Worm (Caenorhabditis elegans): ENCODE data around the gene test-1.

The test-1 gene

DNA sequence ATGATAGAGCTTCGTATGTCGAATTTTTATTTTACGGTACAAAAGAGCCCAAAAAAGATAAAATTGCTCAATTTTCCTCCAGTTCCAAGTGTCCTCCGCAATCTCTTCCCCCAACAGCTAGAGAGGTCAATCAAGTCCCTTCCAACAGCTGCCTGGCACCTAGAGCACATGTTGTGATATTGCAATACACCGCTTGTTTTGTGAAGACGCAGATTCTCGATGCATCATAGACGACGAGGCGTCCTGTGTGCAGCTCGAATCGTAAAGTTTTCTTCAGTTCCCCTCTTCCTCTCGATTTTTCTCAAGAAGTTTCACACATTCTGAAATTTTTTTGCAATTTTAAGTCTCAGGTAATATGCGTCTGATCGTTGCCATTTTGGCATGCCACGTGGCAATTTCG is at the start of gene test-1:
Gene test-1, plus strand, starts transcription at position 345 of the 400 bp plus-strand sequence.
- TF ChIP-seq nhr-129 (tag; optimal IDR thresholded peaks at IDR 0.05), result peak; percentile 35
- TF ChIP-seq zag-1 (tag; optimal IDR thresholded peaks at IDR 0.05), result no peak

DNA sequence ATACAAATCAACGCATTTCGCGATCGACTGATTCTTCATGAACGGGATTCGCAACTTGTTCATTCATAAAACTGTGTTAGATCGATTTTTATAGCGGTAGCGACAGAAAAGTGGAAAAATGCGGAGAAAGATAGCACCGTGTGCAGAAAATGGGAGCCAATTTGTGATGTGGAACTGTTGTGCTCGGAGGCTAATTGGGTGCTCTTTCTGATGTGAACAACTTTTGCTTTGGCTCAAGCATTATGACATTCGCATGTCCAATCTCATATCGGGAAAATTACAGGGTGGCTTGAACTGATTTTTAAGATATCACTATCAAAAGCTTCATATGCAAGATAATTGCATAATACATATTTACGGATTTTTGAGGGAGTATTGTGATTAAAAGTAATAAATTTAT is 37.0 kb upstream of the test-1 start, which contains the start of gene C23H5.11:
Gene C23H5.11, minus strand, starts transcription at position 101 of the 400 bp plus-strand sequence.
- no peak for TF ChIP-seq lin-39 (tag; optimal IDR thresholded peaks at IDR 0.05)
- no peak for TF ChIP-seq lsy-2 (tag; optimal IDR thresholded peaks at IDR 0.05)
- no peak for TF ChIP-seq fos-1 (tag; optimal IDR thresholded peaks at IDR 0.05)
- no peak for TF ChIP-seq mdl-1 (tag; optimal IDR thresholded peaks at IDR 0.05)
- no peak for TF ChIP-seq zag-1 (tag; optimal IDR thresholded peaks at IDR 0.05)
- no peak for TF ChIP-seq mab-5 (tag; optimal IDR thresholded peaks at IDR 0.05)
- no peak for TF ChIP-seq nhr-12 (tag; optimal IDR thresholded peaks at IDR 0.05)
- TF ChIP-seq nhr-25 (tag; optimal IDR thresholded peaks at IDR 0.05), result no peak
- TF ChIP-seq nhr-10 (tag; optimal IDR thresholded peaks at IDR 0.05), result no peak
- TF ChIP-seq sem-4 (tag; optimal IDR thresholded peaks at IDR 0.05), result no peak
- no peak for TF ChIP-seq ztf-1 (GFP tag; conservative IDR thresholded peaks at IDR 0.05)
- no peak for TF ChIP-seq nhr-6 (tag; optimal IDR thresholded peaks at IDR 0.05)
- no peak for TF ChIP-seq snpc-4 (tag; optimal IDR thresholded peaks at IDR 0.05)

DNA sequence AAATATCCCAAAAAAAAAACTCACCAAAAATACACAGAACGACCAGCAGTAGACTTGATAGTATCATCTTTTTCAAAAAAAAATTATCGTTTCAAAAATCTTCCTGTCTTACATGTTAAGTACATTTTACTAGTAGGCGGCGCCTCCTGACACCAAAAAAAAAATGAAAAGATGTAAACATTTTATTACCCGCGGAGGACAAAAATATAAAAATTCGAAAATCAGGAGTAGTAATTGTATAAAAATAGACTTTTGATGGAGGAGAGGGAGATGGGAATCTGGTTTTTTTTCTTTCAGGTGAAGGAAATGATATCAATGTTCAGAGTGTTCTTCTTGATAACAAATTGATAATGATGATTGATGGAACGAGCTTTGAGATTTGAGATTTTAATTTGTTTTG is 34.0 kb upstream of the test-1 start, which contains the start of gene C23H5.15:
Gene C23H5.15, minus strand, starts transcription at position 101 of the 400 bp plus-strand sequence.
- TF ChIP-seq alr-1 (tag; optimal IDR thresholded peaks at IDR 0.05) (no peak), lin-11 (tag; optimal IDR thresholded peaks at IDR 0.05) (no peak), mab-5 (tag; optimal IDR thresholded peaks at IDR 0.05) (no peak), nhr-12 (tag; optimal IDR thresholded peaks at IDR 0.05) (no peak), nhr-23 (tag; optimal IDR thresholded peaks at IDR 0.05) (no peak), zag-1 (tag; optimal IDR thresholded peaks at IDR 0.05) (no peak), nhr-11 (tag; optimal IDR thresholded peaks at IDR 0.05) (no peak), F13H6.1 (tag; optimal IDR thresholded peaks at IDR 0.05) (no peak), ZK546.5 (tag; optimal IDR thresholded peaks at IDR 0.05) (no peak), crh-2 (tag; optimal IDR thresholded peaks at IDR 0.05) (no peak), sem-4 (tag; optimal IDR thresholded peaks at IDR 0.05) (no peak), ztf-1 (GFP tag; conservative IDR thresholded peaks at IDR 0.05) (no peak), unc-55 (GFP tag; optimal IDR thresholded peaks at IDR 0.05) (no peak), nhr-10 (tag; optimal IDR thresholded peaks at IDR 0.05) (no peak), nhr-21 (tag; optimal IDR thresholded peaks at IDR 0.05) (no peak)

DNA sequence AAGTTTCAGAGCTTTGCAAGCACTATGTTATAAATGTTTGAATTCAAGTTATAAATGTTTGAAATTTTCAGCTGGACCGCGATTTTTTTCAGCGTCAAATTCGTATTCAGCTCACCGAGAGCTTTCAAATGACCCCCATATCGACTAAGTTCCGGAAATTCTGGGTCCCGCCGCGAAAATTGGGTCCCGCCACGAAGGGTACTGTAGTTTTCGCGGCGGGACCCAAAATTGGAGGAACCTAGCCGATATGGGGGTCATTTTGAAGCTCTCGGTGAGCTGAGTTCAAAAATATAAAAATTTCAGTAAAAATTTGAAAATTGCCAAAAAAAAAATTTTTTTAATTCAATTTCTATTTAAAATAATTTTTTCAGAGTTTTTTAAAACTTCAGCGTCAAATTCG is 30.0 kb upstream of the test-1 start:
- TF ChIP-seq skn-1 (tag; optimal IDR thresholded peaks at IDR 0.05) (no peak), mbf-1 (tag; optimal IDR thresholded peaks at IDR 0.05) (no peak), peb-1 (tag; optimal IDR thresholded peaks at IDR 0.05) (no peak), F13H6.1 (tag; optimal IDR thresholded peaks at IDR 0.05) (no peak), fos-1 (tag; optimal IDR thresholded peaks at IDR 0.05) (no peak), sma-3 (GFP tag; optimal IDR thresholded peaks at IDR 0.05) (no peak), sem-4 (tag; optimal IDR thresholded peaks at IDR 0.05) (no peak), ZK546.5 (tag; optimal IDR thresholded peaks at IDR 0.05) (no peak), snpc-4 (tag; optimal IDR thresholded peaks at IDR 0.05) (no peak), nhr-6 (tag; optimal IDR thresholded peaks at IDR 0.05) (no peak), lin-39 (tag; optimal IDR thresholded peaks at IDR 0.05) (no peak), unc-55 (GFP tag; optimal IDR thresholded peaks at IDR 0.05) (no peak), ceh-82 (tag; optimal IDR thresholded peaks at IDR 0.05) (no peak), ztf-4 (tag; optimal IDR thresholded peaks at IDR 0.05) (no peak), nhr-12 (tag; optimal IDR thresholded peaks at IDR 0.05) (no peak), blmp-1 (tag; optimal IDR thresholded peaks at IDR 0.05; ENCODE audit: insufficient read depth) (no peak), Y55F3AM.14 (GFP tag; optimal IDR thresholded peaks at IDR 0.05) (no peak), lin-11 (tag; optimal IDR thresholded peaks at IDR 0.05) (no peak)

DNA sequence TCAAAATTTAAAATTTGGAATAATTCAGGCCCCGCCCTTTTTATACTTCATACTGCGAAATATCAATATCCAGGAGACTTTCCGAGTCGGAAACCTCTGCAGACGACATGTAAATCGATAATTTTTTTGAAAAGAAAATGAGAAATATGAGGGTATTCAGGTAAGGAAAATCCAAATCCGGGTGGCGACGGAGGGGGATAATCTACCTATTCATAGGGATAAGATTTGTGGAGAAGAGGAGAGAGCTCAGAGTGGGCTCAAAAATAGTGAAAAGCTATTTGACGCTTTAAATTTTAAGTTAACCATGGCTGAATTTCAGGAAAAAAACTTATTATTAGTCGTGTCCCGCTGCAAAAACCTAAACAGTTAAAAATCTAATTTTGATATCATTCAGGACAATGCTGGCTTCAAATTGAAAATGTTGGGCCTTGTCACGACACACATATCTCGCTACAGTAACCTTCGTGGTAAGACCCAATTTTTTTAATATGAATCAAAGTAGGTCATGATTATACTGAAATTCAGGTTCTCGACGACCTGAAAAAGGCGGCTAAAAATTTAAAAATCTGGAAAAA is 25.4 kb upstream of the test-1 start, which contains the start of gene che-6:
Gene che-6, minus strand, starts transcription at position 109 of the 575 bp plus-strand sequence.
- no peak for TF ChIP-seq egl-27 (tag; optimal IDR thresholded peaks at IDR 0.05)
- no peak for TF ChIP-seq fos-1 (tag; optimal IDR thresholded peaks at IDR 0.05)
- TF ChIP-seq nhr-12 (tag; optimal IDR thresholded peaks at IDR 0.05), result no peak
- TF ChIP-seq ama-1 (optimal IDR thresholded peaks at IDR 0.05), result no peak
- TF ChIP-seq unc-62 (GFP tag; optimal IDR thresholded peaks at IDR 0.05), result no peak
- TF ChIP-seq lsy-2 (tag; optimal IDR thresholded peaks at IDR 0.05), result peak in 1 of 2 experiments; percentile 3
- peak; percentile 6 for TF ChIP-seq lin-13 (GFP tag; optimal IDR thresholded peaks at IDR 0.05)
- no peak for TF ChIP-seq zag-1 (tag; optimal IDR thresholded peaks at IDR 0.05)
- TF ChIP-seq F13H6.1 (tag; optimal IDR thresholded peaks at IDR 0.05), result no peak
- TF ChIP-seq Y55F3AM.14 (GFP tag; optimal IDR thresholded peaks at IDR 0.05), result no peak
- no peak for TF ChIP-seq nhr-10 (tag; optimal IDR thresholded peaks at IDR 0.05)
- no peak for TF ChIP-seq aly-2 (tag; optimal IDR thresholded peaks at IDR 0.05)
- TF ChIP-seq mab-5 (tag; optimal IDR thresholded peaks at IDR 0.05), result no peak

Measured in whole organism, L2 larva.